Fruit fly (Drosophila melanogaster) whole organism, embryonic: ENCODE data around the gene CG42583.

Experiments used
- ATbp ChIP-seq: fragments of 200-800 bp; sonication (Bioruptor generic); optimal IDR thresholded peaks from 2 replicates; lab custom pipeline; 2017; ENCODE audit warnings: missing biosample characterization, mild to moderate bottlenecking, missing genetic modification characterization, missing genetic modification reagents
- Atf3 ChIP-seq: fragments of 200-800 bp; sonication (Bioruptor generic); optimal IDR thresholded peaks from 3 replicates; lab custom pipeline; 2016; ENCODE audit warnings: missing biosample characterization, missing genetic modification characterization
- Awh ChIP-seq: fragments of 200-800 bp; sonication (Bioruptor generic); IDR thresholded peaks from 2 replicates; pipeline ENCODE4, ENCODE4 v1.3.6; 2022; ENCODE audit warnings: missing biosample characterization, missing genetic modification characterization
- CG10274 ChIP-seq: fragments of 200-800 bp; sonication (Bioruptor generic); optimal IDR thresholded peaks from 3 replicates; lab custom pipeline; 2017; ENCODE audit warnings: missing biosample characterization, mild to moderate bottlenecking, missing genetic modification characterization
- CG10366 ChIP-seq: fragments of 200-800 bp; sonication (Bioruptor generic); IDR thresholded peaks from 2 replicates; pipeline ENCODE4 v1.3.6; 2022; ENCODE audit warnings: missing biosample characterization, missing genetic modification characterization
- CG10565 ChIP-seq: fragments of 200-800 bp; sonication (Bioruptor generic); optimal IDR thresholded peaks from 3 replicates; lab custom pipeline; 2016; ENCODE audit warnings: missing biosample characterization, mild to moderate bottlenecking, missing genetic modification characterization
- CG11093 ChIP-seq: fragments of 200-800 bp; sonication (Bioruptor generic); IDR thresholded peaks from 3 replicates; pipeline ENCODE4 v1.3.6; 2022; ENCODE audit warnings: missing biosample characterization, missing genetic modification characterization
- CG12219 ChIP-seq: fragments of 200-800 bp; sonication (Bioruptor generic); optimal IDR thresholded peaks from 3 replicates; lab custom pipeline; 2018; ENCODE audit warnings: missing biosample characterization, mild to moderate bottlenecking, missing genetic modification characterization
- CG13424 ChIP-seq: fragments of 200-800 bp; sonication (Bioruptor generic); optimal IDR thresholded peaks from 2 replicates; lab custom pipeline; 2019; ENCODE audit warnings: missing biosample characterization, mild to moderate bottlenecking, missing genetic modification characterization, moderate library complexity
- CG13624 ChIP-seq: fragments of 200-800 bp; sonication (Bioruptor generic); optimal IDR thresholded peaks from 2 replicates; lab custom pipeline; 2016; ENCODE audit warnings: missing biosample characterization, missing genetic modification characterization
- CG17186 ChIP-seq: fragments of 200-800 bp; sonication (Bioruptor generic); optimal IDR thresholded peaks from 3 replicates; lab custom pipeline; 2017; ENCODE audit warnings: missing biosample characterization, missing genetic modification reagents, missing genetic modification characterization
- CG17912 ChIP-seq: fragments of 200-800 bp; sonication (Bioruptor generic); optimal IDR thresholded peaks from 2 replicates; lab custom pipeline; 2018; ENCODE audit warnings: missing biosample characterization, mild to moderate bottlenecking, missing genetic modification characterization
- CG2116 ChIP-seq: fragments of 200-800 bp; sonication (Bioruptor generic); optimal IDR thresholded peaks from 3 replicates; lab custom pipeline; 2018; ENCODE audit warnings: missing biosample characterization, mild to moderate bottlenecking, missing genetic modification characterization
- CG2129 ChIP-seq: fragments of 200-800 bp; sonication (Bioruptor generic); IDR thresholded peaks from 2 replicates; pipeline ENCODE4 v1.3.6; 2022; ENCODE audit warnings: missing biosample characterization, missing genetic modification characterization; ENCODE audit not compliant: partially characterized antibody
- CG30020 ChIP-seq: fragments of 200-800 bp; optimal IDR thresholded peaks from 2 replicates; lab custom pipeline; 2019; ENCODE audit warnings: missing biosample characterization, mild to moderate bottlenecking, missing genetic modification characterization, moderate library complexity
- CG3065 ChIP-seq: fragments of 200-800 bp; sonication (Bioruptor generic); optimal IDR thresholded peaks from 2 replicates; lab custom pipeline; 2016; ENCODE audit warnings: missing biosample characterization, missing genetic modification characterization
- CG32532 ChIP-seq: fragments of 200-800 bp; sonication (Bioruptor generic); IDR thresholded peaks from 2 replicates; pipeline ENCODE4 v1.3.6; 2022; ENCODE audit warnings: missing biosample characterization, missing genetic modification characterization
- CG4404 ChIP-seq: fragments of 200-800 bp; sonication (Bioruptor generic); IDR thresholded peaks from 2 replicates; pipeline ENCODE4 v1.3.6; 2022; ENCODE audit warnings: missing biosample characterization, missing genetic modification characterization
- CG6272 ChIP-seq: fragments of 200-800 bp; sonication (Bioruptor generic); IDR thresholded peaks from 2 replicates; pipeline ENCODE4 v1.3.6; 2022; ENCODE audit warnings: missing biosample characterization, missing genetic modification characterization
- D19A ChIP-seq: fragments of 200-800 bp; optimal IDR thresholded peaks from 3 replicates; lab custom pipeline; 2019; ENCODE audit warnings: missing biosample characterization, mild to moderate bottlenecking, missing genetic modification characterization, moderate library complexity
- Deaf1 ChIP-seq: fragments of 200-800 bp; optimal IDR thresholded peaks from 3 replicates; lab custom pipeline; 2019; ENCODE audit warnings: missing biosample characterization, mild to moderate bottlenecking, missing genetic modification characterization, moderate library complexity
- Dfd ChIP-seq, 2 experiments: fragments of >200 bp; optimal IDR thresholded peaks; 2 replicates each; lab custom pipeline; 2017; ENCODE audit warnings: missing biosample characterization in 2 of 2, missing genetic modification characterization in 2 of 2
- H15 ChIP-seq: fragments of 200-800 bp; sonication (Bioruptor generic); IDR thresholded peaks from 3 replicates; pipeline ENCODE4 v1.3.6; 2022; ENCODE audit warnings: missing biosample characterization, missing genetic modification characterization
- H2.0 ChIP-seq: fragments of 200-800 bp; sonication (Bioruptor generic); IDR thresholded peaks from 2 replicates; pipeline ENCODE4 v1.3.6; 2022; ENCODE audit warnings: missing biosample characterization, missing genetic modification characterization
- Hr39 ChIP-seq: fragments of >200 bp; optimal IDR thresholded peaks from 2 replicates; lab custom pipeline; 2017
- Med ChIP-seq: fragments of 200-800 bp; sonication (Bioruptor generic); peaks from one replicate; lab custom pipeline; 2016; ENCODE audit warnings: missing biosample characterization, missing genetic modification characterization, mild to moderate bottlenecking, inconsistent platforms, moderate library complexity
- Mes4 ChIP-seq: fragments of 200-800 bp; sonication (Bioruptor generic); optimal IDR thresholded peaks from 2 replicates; lab custom pipeline; 2016; ENCODE audit warnings: missing biosample characterization, missing genetic modification characterization
- NC2β ChIP-seq: fragments of 200-800 bp; sonication (Bioruptor generic); optimal IDR thresholded peaks from 2 replicates; lab custom pipeline; 2016; ENCODE audit warnings: missing biosample characterization, missing genetic modification characterization
- PHDP ChIP-seq: fragments of 200-800 bp; sonication (Bioruptor generic); optimal IDR thresholded peaks from 3 replicates; lab custom pipeline; 2018; ENCODE audit warnings: missing biosample characterization, mild to moderate bottlenecking, missing genetic modification characterization, moderate library complexity
- Sox100B ChIP-seq: fragments of 200-800 bp; sonication (Bioruptor generic); optimal IDR thresholded peaks from 3 replicates; lab custom pipeline; 2018; ENCODE audit warnings: missing biosample characterization, mild to moderate bottlenecking, missing genetic modification characterization
- Sry-β ChIP-seq: fragments of 200-800 bp; sonication (Bioruptor generic); optimal IDR thresholded peaks from 2 replicates; lab custom pipeline; 2018; ENCODE audit warnings: missing biosample characterization, mild to moderate bottlenecking, missing genetic modification characterization, moderate library complexity
- Ssrp ChIP-seq: fragments of 200-800 bp; sonication (Bioruptor generic); optimal IDR thresholded peaks from 2 replicates; lab custom pipeline; 2018; ENCODE audit warnings: missing biosample characterization, mild to moderate bottlenecking, missing genetic modification characterization, moderate library complexity
- Tbp ChIP-seq: fragments of >200 bp; optimal IDR thresholded peaks from 2 replicates; lab custom pipeline; 2018; ENCODE audit warnings: missing biosample characterization, missing genetic modification characterization
- Usf ChIP-seq: fragments of 200-800 bp; sonication (Bioruptor generic); optimal IDR thresholded peaks from 2 replicates; lab custom pipeline; 2017; ENCODE audit warnings: missing genotype, missing biosample characterization, missing genetic modification characterization
- Vsx1 ChIP-seq: fragments of 200-800 bp; sonication (Bioruptor generic); optimal IDR thresholded peaks from 2 replicates; lab custom pipeline; 2017; ENCODE audit warnings: missing biosample characterization, mild to moderate bottlenecking, missing genetic modification characterization, missing genetic modification reagents
- cad ChIP-seq: fragments of >200 bp; optimal IDR thresholded peaks from 2 replicates; lab custom pipeline; 2017; ENCODE audit warnings: missing biosample characterization, missing genetic modification characterization
- dm ChIP-seq: fragments of 200-800 bp; sonication (Bioruptor generic); optimal IDR thresholded peaks from 3 replicates; lab custom pipeline; 2016; ENCODE audit warnings: missing biosample characterization, missing genetic modification characterization
- dmrt11E ChIP-seq: fragments of 200-800 bp; sonication (Bioruptor generic); optimal IDR thresholded peaks from 3 replicates; lab custom pipeline; 2018; ENCODE audit warnings: missing biosample characterization, mild to moderate bottlenecking, missing genetic modification characterization, moderate library complexity
- grau ChIP-seq: fragments of 200-800 bp; optimal IDR thresholded peaks from 3 replicates; lab custom pipeline; 2019; ENCODE audit warnings: missing biosample characterization, mild to moderate bottlenecking, missing genetic modification characterization, moderate library complexity
- hb ChIP-seq: fragments of 200-800 bp; sonication (Bioruptor generic); IDR thresholded peaks from 3 replicates; pipeline ENCODE4 v1.3.6; 2022; ENCODE audit warnings: missing biosample characterization, missing genetic modification characterization; ENCODE audit not compliant: partially characterized antibody
- kah ChIP-seq: fragments of 200-800 bp; sonication (Bioruptor generic); optimal IDR thresholded peaks from 2 replicates; lab custom pipeline; 2018; ENCODE audit warnings: missing biosample characterization, mild to moderate bottlenecking, missing genetic modification characterization
- kay ChIP-seq: fragments of 200-800 bp; sonication (Bioruptor generic); optimal IDR thresholded peaks from 2 replicates; lab custom pipeline; 2016; ENCODE audit warnings: missing biosample characterization, missing genetic modification characterization
- klu ChIP-seq: fragments of 200-800 bp; sonication (Bioruptor generic); IDR thresholded peaks from 2 replicates; pipeline ENCODE4 v1.3.6; 2022; ENCODE audit warnings: missing biosample characterization, missing genetic modification characterization
- lbe ChIP-seq: fragments of 200-800 bp; sonication (Bioruptor generic); optimal IDR thresholded peaks from 2 replicates; lab custom pipeline; 2016; ENCODE audit warnings: missing biosample characterization, mild to moderate bottlenecking, missing genetic modification characterization
- odd ChIP-seq: fragments of 200-800 bp; sonication (Bioruptor generic); optimal IDR thresholded peaks from 2 replicates; lab custom pipeline; 2017; ENCODE audit warnings: missing biosample characterization, mild to moderate bottlenecking, missing genetic modification characterization
- pb ChIP-seq: fragments of 200-800 bp; sonication (Bioruptor generic); optimal IDR thresholded peaks from 3 replicates; lab custom pipeline; 2016; ENCODE audit warnings: missing biosample characterization, missing genetic modification characterization
- pros ChIP-seq: fragments of 200-800 bp; sonication (Bioruptor generic); optimal IDR thresholded peaks from 3 replicates; lab custom pipeline; 2019; ENCODE audit warnings: missing biosample characterization, mild to moderate bottlenecking, missing genetic modification characterization, moderate library complexity
- row ChIP-seq: fragments of 200-800 bp; sonication (Bioruptor generic); IDR thresholded peaks from 3 replicates; pipeline ENCODE4 v1.3.6; 2022; ENCODE audit warnings: missing biosample characterization, missing genetic modification characterization
- sens ChIP-seq: fragments of 200-800 bp; sonication (Bioruptor generic); peaks from one replicate; lab custom pipeline; 2016; ENCODE audit warnings: missing biosample characterization, missing genetic modification characterization
- sima ChIP-seq: fragments of 200-800 bp; sonication (Bioruptor generic); optimal IDR thresholded peaks from 2 replicates; lab custom pipeline; 2016; ENCODE audit warnings: missing biosample characterization, missing genetic modification characterization
- tgo ChIP-seq: fragments of 200-800 bp; sonication (Bioruptor generic); IDR thresholded peaks from 3 replicates; pipeline ENCODE4 v1.3.6; 2022; ENCODE audit warnings: missing biosample characterization, missing genetic modification characterization
- trem ChIP-seq: fragments of 200-800 bp; optimal IDR thresholded peaks from 3 replicates; lab custom pipeline; 2019; ENCODE audit warnings: missing biosample characterization, mild to moderate bottlenecking, missing genetic modification characterization, moderate library complexity

The CG42583 gene

DNA sequence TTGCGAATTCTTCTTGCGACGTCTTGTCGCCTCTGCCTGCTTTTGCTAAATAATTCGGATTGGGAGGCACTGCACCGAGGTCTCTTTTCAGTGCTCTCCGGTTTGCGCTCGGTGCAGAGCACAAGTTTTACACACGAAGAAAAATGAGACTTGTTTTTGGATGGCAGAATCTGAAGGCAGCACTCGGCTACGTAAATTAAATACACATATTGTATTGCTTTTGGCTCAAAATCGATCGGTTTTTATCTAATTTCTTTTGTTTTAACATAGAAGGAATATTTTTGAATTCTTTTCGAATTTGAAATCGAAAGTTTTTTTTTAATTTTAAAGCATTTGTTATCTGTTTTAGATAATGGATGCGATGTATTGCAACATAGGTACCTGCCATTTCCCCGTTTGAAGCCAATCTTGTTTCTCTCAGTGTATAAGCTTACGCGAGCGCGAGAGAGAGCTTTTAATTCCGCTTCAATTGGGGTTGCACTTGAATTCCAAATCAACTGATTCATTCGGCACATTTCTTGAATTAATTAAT lies 33.9 kb downstream of the CG42583 start, which contains the start of gene AnxB10 (continued):
- TF ChIP-seq CG13624 (GFP tag; lab: Kevin White, UChicago) (peak; percentile 26), PHDP (tag; lab: Kevin White, UChicago) (peak; percentile 36), odd (GFP tag; lab: Kevin White, UChicago) (no peak), CG13424 (tag; lab: Kevin White, UChicago) (peak; percentile 72), H15 (0 out of 3 replicates have a peak, but pooled peaks have one; percentile 24), CG2129 (GFP tag; lab: Robert Waterston, UW) (no peak), row (GFP tag; lab: Robert Waterston, UW) (peak; percentile 58), Mes4 (GFP tag; lab: Kevin White, UChicago) (peak; percentile 37), H2.0 (no peak), cad (GFP tag; lab: Kevin White, UChicago) (no peak), Awh (GFP tag; lab: Robert Waterston, UW) (no peak), Usf (GFP tag; lab: Kevin White, UChicago) (peak; percentile 2), Med (peak; percentile 84), pb (GFP tag; lab: Kevin White, UChicago) (peak; percentile 33), CG17912 (GFP tag; lab: Kevin White, UChicago) (no peak), kah (GFP tag; lab: Kevin White, UChicago) (no peak), Atf3 (GFP tag; lab: Kevin White, UChicago) (peak; percentile 2), sima (GFP tag; lab: Kevin White, UChicago) (no peak), tgo (GFP tag; lab: Robert Waterston, UW) (peak; percentile 68), CG10274 (peak; percentile 14), sens (GFP tag; lab: Kevin White, UChicago) (peak; percentile 93), CG2116 (no peak), CG10366 (GFP tag; lab: Robert Waterston, UW) (peak; percentile 12; the same call in 1 of the 2 replicates), kay (GFP tag; lab: Kevin White, UChicago) (no peak), CG32532 (GFP tag; lab: Robert Waterston, UW) (no peak; the same call in 1 of the 2 replicates), hb (GFP tag; lab: Robert Waterston, UW) (no peak), dmrt11E (tag; lab: Kevin White, UChicago) (no peak), pros (GFP tag; lab: Kevin White, UChicago) (no peak), dm (GFP tag; lab: Kevin White, UChicago) (no peak), CG3065 (no peak), Sry-β (GFP tag; lab: Kevin White, UChicago) (no peak), lbe (peak; percentile 82), Vsx1 (no peak), D19A (peak; percentile 56), Deaf1 (tag; lab: Kevin White, UChicago) (peak; percentile 42), Ssrp (tag; lab: Kevin White, UChicago) (peak; percentile 31), NC2β (GFP tag; lab: Kevin White, UChicago) (peak; percentile 8), trem (tag; lab: Kevin White, UChicago) (no peak), CG11093 (peak; percentile 68; the same call in 1 of the 3 replicates), CG4404 (GFP tag; lab: Robert Waterston, UW) (0 out of 2 replicates have a peak, but pooled peaks have one; percentile 28), ATbp (peak; percentile 14), CG17186 (no peak), CG12219 (GFP tag; lab: Kevin White, UChicago) (no peak), Sox100B (GFP tag; lab: Kevin White, UChicago) (peak; percentile 82), Dfd (GFP tag; optimal IDR thresholded peaks at IDR 0.05; lab: Kevin White, UChicago) (no peak), Tbp (no peak), klu (no peak), CG6272 (GFP tag; lab: Robert Waterston, UW) (no peak), CG10565 (GFP tag; lab: Kevin White, UChicago) (no peak), Hr39 (lab: Kevin White, UChicago) (no peak), grau (tag; lab: Kevin White, UChicago) (peak; percentile 49), CG30020 (tag; lab: Kevin White, UChicago) (no peak)
